Fruit fly (Drosophila melanogaster) whole organism, embryonic: Measurements from ENCODE around the gene tsl.
A peak's percentile ranks its signal among the peaks of the same experiment; 100 is the strongest.

ENCODE experiments used
- Aef1 ChIP-seq: fragments of 200-800 bp; sonication (Bioruptor generic); IDR thresholded peaks from 3 replicates; pipeline ENCODE4 v1.3.6; 2022; ENCODE audit warnings: missing biosample characterization, missing genetic modification characterization
- Atf3 ChIP-seq: fragments of 200-800 bp; sonication (Bioruptor generic); optimal IDR thresholded peaks from 3 replicates; lab custom pipeline; 2016; ENCODE audit warnings: missing biosample characterization, missing genetic modification characterization
- Awh ChIP-seq: fragments of 200-800 bp; sonication (Bioruptor generic); IDR thresholded peaks from 2 replicates; pipeline ENCODE4, ENCODE4 v1.3.6; 2022; ENCODE audit warnings: missing biosample characterization, missing genetic modification characterization
- CG11093 ChIP-seq: fragments of 200-800 bp; sonication (Bioruptor generic); IDR thresholded peaks from 3 replicates; pipeline ENCODE4 v1.3.6; 2022; ENCODE audit warnings: missing biosample characterization, missing genetic modification characterization
- CG11504 ChIP-seq: fragments of 200-800 bp; sonication (Bioruptor generic); optimal IDR thresholded peaks from 3 replicates; lab custom pipeline; 2019; ENCODE audit warnings: missing biosample characterization, mild to moderate bottlenecking, missing genetic modification characterization, moderate library complexity
- CG1233 ChIP-seq: fragments of 200-800 bp; sonication (Bioruptor generic); optimal IDR thresholded peaks from 4 replicates; lab custom pipeline; 2018; ENCODE audit warnings: missing biosample characterization, mild to moderate bottlenecking, missing genetic modification characterization
- CG13296 ChIP-seq: fragments of 200-800 bp; sonication (Bioruptor generic); optimal IDR thresholded peaks from 3 replicates; lab custom pipeline; 2018; ENCODE audit warnings: missing biosample characterization, mild to moderate bottlenecking, missing genetic modification characterization
- CG13424 ChIP-seq: fragments of 200-800 bp; sonication (Bioruptor generic); optimal IDR thresholded peaks from 2 replicates; lab custom pipeline; 2019; ENCODE audit warnings: missing biosample characterization, mild to moderate bottlenecking, missing genetic modification characterization, moderate library complexity
- CG14050 ChIP-seq: fragments of 200-800 bp; sonication (Bioruptor generic); IDR thresholded peaks from 3 replicates; pipeline ENCODE4 v1.3.6; 2022; ENCODE audit warnings: missing biosample characterization, missing genetic modification characterization
- CG14667 ChIP-seq: fragments of 200-800 bp; sonication (Bioruptor generic); IDR thresholded peaks from 2 replicates; pipeline ENCODE4 v1.3.6; 2022; ENCODE audit warnings: missing biosample characterization, missing genetic modification characterization
- CG14710 ChIP-seq: fragments of 200-800 bp; sonication (Bioruptor generic); optimal IDR thresholded peaks from 3 replicates; lab custom pipeline; 2019; ENCODE audit warnings: missing biosample characterization, mild to moderate bottlenecking, missing genetic modification characterization, moderate library complexity
- CG15514 ChIP-seq: fragments of 200-800 bp; sonication (Bioruptor generic); optimal IDR thresholded peaks from 3 replicates; lab custom pipeline; 2017; ENCODE audit warnings: missing biosample characterization, missing genetic modification characterization, mild to moderate bottlenecking, moderate library complexity, missing genetic modification reagents
- CG18619 ChIP-seq: fragments of 200-800 bp; sonication (Bioruptor generic); optimal IDR thresholded peaks from 3 replicates; lab custom pipeline; 2017; ENCODE audit warnings: missing biosample characterization, mild to moderate bottlenecking, missing genetic modification characterization
- CG31388 ChIP-seq: fragments of 200-800 bp; sonication (Bioruptor generic); optimal IDR thresholded peaks from 2 replicates; lab custom pipeline; 2016; ENCODE audit warnings: missing biosample characterization, missing genetic modification characterization
- CG32532 ChIP-seq: fragments of 200-800 bp; sonication (Bioruptor generic); IDR thresholded peaks from 2 replicates; pipeline ENCODE4 v1.3.6; 2022; ENCODE audit warnings: missing biosample characterization, missing genetic modification characterization
- CG33557 ChIP-seq: fragments of 200-800 bp; sonication (Bioruptor generic); optimal IDR thresholded peaks from 2 replicates; lab custom pipeline; 2019; ENCODE audit warnings: missing biosample characterization, mild to moderate bottlenecking, missing genetic modification characterization, moderate library complexity
- CG3995 ChIP-seq: fragments of 200-800 bp; sonication (Bioruptor generic); optimal IDR thresholded peaks from 3 replicates; lab custom pipeline; 2016; ENCODE audit warnings: missing biosample characterization, missing genetic modification characterization
- CG4730 ChIP-seq: fragments of 200-800 bp; sonication (Bioruptor generic); IDR thresholded peaks from 2 replicates; pipeline ENCODE4 v1.3.6; 2022; ENCODE audit warnings: missing biosample characterization, missing genetic modification characterization
- CG6175 ChIP-seq: fragments of 200-800 bp; sonication (Bioruptor generic); IDR thresholded peaks from 3 replicates; pipeline ENCODE4 v1.3.6; 2022; ENCODE audit warnings: missing biosample characterization, missing genetic modification characterization
- CG8359 ChIP-seq: fragments of 200-800 bp; sonication (Bioruptor generic); optimal IDR thresholded peaks from 2 replicates; lab custom pipeline; 2017; ENCODE audit warnings: missing biosample characterization, mild to moderate bottlenecking, missing genetic modification characterization, borderline replicate concordance
- CG8765 ChIP-seq: fragments of 200-800 bp; sonication (Bioruptor generic); IDR thresholded peaks from 2 replicates; pipeline ENCODE4 v1.3.6; 2022; ENCODE audit warnings: missing biosample characterization, missing genetic modification characterization
- CHES-1-like ChIP-seq: fragments of 200-800 bp; sonication (Bioruptor generic); optimal IDR thresholded peaks from 2 replicates; lab custom pipeline; 2016; ENCODE audit warnings: missing biosample characterization, missing genetic modification characterization
- D19B ChIP-seq: fragments of 200-800 bp; sonication (Bioruptor generic); optimal IDR thresholded peaks from 2 replicates; lab custom pipeline; 2017; ENCODE audit warnings: missing biosample characterization, mild to moderate bottlenecking, missing genetic modification characterization
- Dip3 ChIP-seq: fragments of 200-800 bp; sonication (Bioruptor generic); optimal IDR thresholded peaks from 3 replicates; lab custom pipeline; 2016; ENCODE audit warnings: missing biosample characterization, missing genetic modification characterization
- E2f1 ChIP-seq: fragments of 200-800 bp; sonication (Bioruptor generic); IDR thresholded peaks from 2 replicates; pipeline ENCODE4 v1.3.6; 2022; ENCODE audit warnings: missing biosample characterization, missing genetic modification characterization
- E2f2 ChIP-seq: fragments of 200-800 bp; sonication (Bioruptor generic); IDR thresholded peaks from 2 replicates; pipeline ENCODE4 v1.3.6; 2022; ENCODE audit warnings: missing biosample characterization, missing genetic modification characterization
- Eip74EF ChIP-seq, 2 experiments: fragments of 200-800 bp in 1 of 2; fragments of >200 bp in 1 of 2; sonication (Bioruptor generic) in 1 of 2; optimal IDR thresholded peaks; 2 replicates each; lab custom pipeline; 2017 to 2019; ENCODE audit warnings: missing biosample characterization in 2 of 2, missing genetic modification characterization in 2 of 2, mild to moderate bottlenecking in 1 of 2, moderate library complexity in 1 of 2
- Ets65A ChIP-seq: fragments of 200-800 bp; sonication (Bioruptor generic); peaks from one replicate; lab custom pipeline; 2016; ENCODE audit warnings: missing biosample characterization, missing genetic modification characterization
- H2.0 ChIP-seq: fragments of 200-800 bp; sonication (Bioruptor generic); IDR thresholded peaks from 2 replicates; pipeline ENCODE4 v1.3.6; 2022; ENCODE audit warnings: missing biosample characterization, missing genetic modification characterization
- Lhr ChIP-seq: fragments of 200-800 bp; sonication (Bioruptor generic); optimal IDR thresholded peaks from 3 replicates; lab custom pipeline; 2017; ENCODE audit warnings: mild to moderate bottlenecking, missing biosample characterization, missing genetic modification reagents, missing genetic modification characterization
- Oaz ChIP-seq: fragments of 200-800 bp; sonication (Bioruptor generic); IDR thresholded peaks from 2 replicates; pipeline ENCODE4 v1.3.6; 2022; ENCODE audit warnings: missing biosample characterization, missing genetic modification characterization
- Spps ChIP-seq: fragments of 200-800 bp; sonication (Bioruptor generic); optimal IDR thresholded peaks from 2 replicates; lab custom pipeline; 2018; ENCODE audit warnings: missing biosample characterization, mild to moderate bottlenecking, missing genetic modification characterization
- Stat92E ChIP-seq, 3 experiments: fragments of >200 bp in 2 of 3; fragments of 200-800 bp in 1 of 3; sonication (Bioruptor generic) in 1 of 3; optimal IDR thresholded peaks; 2 replicates each; lab custom pipeline; 2017 to 2019; ENCODE audit warnings: missing biosample characterization in 3 of 3, missing genetic modification characterization in 3 of 3, mild to moderate bottlenecking in 1 of 3, moderate library complexity in 1 of 3
- Taf1 ChIP-seq: fragments of 200-800 bp; sonication (Bioruptor generic); IDR thresholded peaks from 2 replicates; pipeline ENCODE4 v1.3.6; 2022; ENCODE audit warnings: missing biosample characterization, missing genetic modification characterization
- bsh ChIP-seq, 2 experiments: fragments of 200-800 bp; sonication (Bioruptor generic); optimal IDR thresholded peaks; 2 replicates each; lab custom pipeline; 2017 to 2018; ENCODE audit warnings: mild to moderate bottlenecking in 2 of 2, missing biosample characterization in 2 of 2, missing genetic modification characterization in 2 of 2, moderate library complexity in 1 of 2
- crp ChIP-seq, 2 experiments: fragments of 200-800 bp; sonication (Bioruptor generic); optimal IDR thresholded peaks; 2 replicates in 1 of 2; 3 replicates in 1 of 2; lab custom pipeline; 2017; ENCODE audit warnings: missing biosample characterization in 2 of 2, missing genetic modification characterization in 2 of 2, mild to moderate bottlenecking in 1 of 2, moderate library complexity in 1 of 2
- dmrt11E ChIP-seq: fragments of 200-800 bp; sonication (Bioruptor generic); optimal IDR thresholded peaks from 3 replicates; lab custom pipeline; 2018; ENCODE audit warnings: missing biosample characterization, mild to moderate bottlenecking, missing genetic modification characterization, moderate library complexity
- ewg ChIP-seq: fragments of 200-800 bp; sonication (Bioruptor generic); optimal IDR thresholded peaks from 3 replicates; lab custom pipeline; 2017; ENCODE audit warnings: mild to moderate bottlenecking, missing biosample characterization, missing genetic modification reagents, missing genetic modification characterization
- fd96Cb ChIP-seq: fragments of 200-800 bp; sonication (Bioruptor generic); optimal IDR thresholded peaks from 2 replicates; lab custom pipeline; 2018; ENCODE audit warnings: missing biosample characterization, mild to moderate bottlenecking, missing genetic modification characterization, moderate library complexity
- hbn ChIP-seq: fragments of 200-800 bp; sonication (Bioruptor generic); IDR thresholded peaks from 2 replicates; pipeline ENCODE4 v1.3.6; 2022; ENCODE audit warnings: missing biosample characterization, missing genetic modification characterization; ENCODE audit not compliant: partially characterized antibody
- inv ChIP-seq: fragments of 200-800 bp; sonication (Bioruptor generic); IDR thresholded peaks from 2 replicates; pipeline ENCODE4 v1.3.6; 2022; ENCODE audit warnings: missing biosample characterization, missing genetic modification characterization; ENCODE audit not compliant: partially characterized antibody
- nmo ChIP-seq: fragments of 200-800 bp; sonication (Bioruptor generic); optimal IDR thresholded peaks from 2 replicates; lab custom pipeline; 2018; ENCODE audit warnings: missing biosample characterization, mild to moderate bottlenecking, missing genetic modification characterization, moderate library complexity
- pb ChIP-seq: fragments of 200-800 bp; sonication (Bioruptor generic); optimal IDR thresholded peaks from 3 replicates; lab custom pipeline; 2016; ENCODE audit warnings: missing biosample characterization, missing genetic modification characterization
- prd ChIP-seq, 3 experiments: fragments of >200 bp in 2 of 3; fragments of 200-800 bp in 1 of 3; sonication (Bioruptor generic) in 1 of 3; optimal IDR thresholded peaks in 2 of 3; IDR thresholded peaks in 1 of 3; 2 replicates in 2 of 3; 3 replicates in 1 of 3; pipeline versions ENCODE4 v1.3.6 to Lab custom; 2017 to 2022; ENCODE audit warnings: missing biosample characterization in 1 of 3, missing genetic modification characterization in 1 of 3
- sens ChIP-seq: fragments of 200-800 bp; sonication (Bioruptor generic); peaks from one replicate; lab custom pipeline; 2016; ENCODE audit warnings: missing biosample characterization, missing genetic modification characterization
- tap ChIP-seq: fragments of 200-800 bp; optimal IDR thresholded peaks from 3 replicates; lab custom pipeline; 2019; ENCODE audit warnings: missing biosample characterization, mild to moderate bottlenecking, missing genetic modification characterization, moderate library complexity
- tgo ChIP-seq: fragments of 200-800 bp; sonication (Bioruptor generic); IDR thresholded peaks from 3 replicates; pipeline ENCODE4 v1.3.6; 2022; ENCODE audit warnings: missing biosample characterization, missing genetic modification characterization
- tio ChIP-seq: fragments of 200-800 bp; sonication (Bioruptor generic); optimal IDR thresholded peaks from 2 replicates; lab custom pipeline; 2017; ENCODE audit warnings: missing biosample characterization, missing genetic modification characterization, inconsistent platforms
- vnd ChIP-seq: fragments of 200-800 bp; sonication (Bioruptor generic); IDR thresholded peaks from 3 replicates; pipeline ENCODE4 v1.3.6; 2022; ENCODE audit warnings: missing biosample characterization, missing genetic modification characterization; ENCODE audit not compliant: partially characterized antibody
- wek ChIP-seq: fragments of 200-800 bp; sonication (Bioruptor generic); optimal IDR thresholded peaks from 3 replicates; lab custom pipeline; 2018; ENCODE audit warnings: missing biosample characterization, mild to moderate bottlenecking, missing genetic modification characterization, moderate library complexity

Gene tsl

DNA sequence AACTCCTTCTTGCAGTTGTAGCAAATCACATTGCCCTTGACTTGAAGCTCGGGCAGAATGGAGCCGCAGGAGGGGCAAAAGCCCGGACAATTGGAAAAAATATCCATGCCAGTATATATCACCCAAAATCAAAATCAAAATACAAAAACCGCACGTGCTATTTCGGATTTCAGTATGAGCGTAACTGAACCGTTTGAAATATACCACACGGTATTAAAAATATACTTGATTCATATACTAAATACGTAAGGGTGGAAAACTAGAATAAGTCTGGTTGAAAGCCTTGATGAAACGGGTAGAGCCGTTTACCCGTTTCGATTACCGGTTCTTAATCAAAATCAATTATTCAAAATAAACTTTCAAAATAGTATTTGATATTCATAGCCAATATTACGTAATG is 4.7 kb downstream of the tsl start, which contains the start of gene Polr1H (continued):
- TF ChIP-seq crp (GFP tag; optimal IDR thresholded peaks at IDR 0.05; lab: Kevin White, UChicago) (no peak), wek (no peak), CG18619 (no peak), ewg (GFP tag; lab: Kevin White, UChicago) (no peak), D19B (GFP tag; lab: Kevin White, UChicago) (no peak), CG14050 (GFP tag; lab: Robert Waterston, UW) (no peak), CG32532 (no peak), Lhr (GFP tag; lab: Kevin White, UChicago) (peak; percentile 70), bsh (GFP tag; optimal IDR thresholded peaks at IDR 0.05; lab: Kevin White, UChicago) (no peak), CG14710 (tag; lab: Kevin White, UChicago) (peak; percentile 42), CG6175 (GFP tag; lab: Robert Waterston, UW) (no peak), Taf1 (GFP tag; lab: Robert Waterston, UW) (no peak), CG8765 (GFP tag; lab: Robert Waterston, UW) (no peak), CG1233 (GFP tag; lab: Kevin White, UChicago) (no peak), CG11504 (tag; lab: Kevin White, UChicago) (peak; percentile 75), nmo (GFP tag; lab: Kevin White, UChicago) (peak; percentile 26), CG8359 (GFP tag; lab: Kevin White, UChicago) (no peak), Spps (no peak), CG13296 (GFP tag; lab: Kevin White, UChicago) (no peak), Aef1 (GFP tag; lab: Robert Waterston, UW) (no peak), tgo (GFP tag; lab: Robert Waterston, UW) (no peak), CG14667 (no peak), fd96Cb (tag; lab: Kevin White, UChicago) (no peak), CG33557 (GFP tag; lab: Kevin White, UChicago) (no peak), CG31388 (no peak), prd (optimal IDR thresholded peaks at IDR 0.05; lab: Kevin White, UChicago) (no peak), prd (GFP tag; IDR thresholded peaks at IDR 0.05; lab: Robert Waterston, UW) (no peak), E2f2 (GFP tag; lab: Robert Waterston, UW) (peak; percentile 87), Oaz (GFP tag; lab: Robert Waterston, UW) (no peak), H2.0 (GFP tag; lab: Robert Waterston, UW) (no peak), pb (no peak), Atf3 (GFP tag; lab: Kevin White, UChicago) (no peak), Stat92E (GFP tag; optimal IDR thresholded peaks at IDR 0.05; lab: Kevin White, UChicago) (peak in 1 of 3 experiments; percentile 62), Awh (no peak), tap (tag; lab: Kevin White, UChicago) (no peak), CG11093 (GFP tag; lab: Robert Waterston, UW) (no peak), dmrt11E (tag; lab: Kevin White, UChicago) (no peak), CHES-1-like (GFP tag; lab: Kevin White, UChicago) (no peak), Ets65A (GFP tag; lab: Kevin White, UChicago) (no peak), CG3995 (no peak), hbn (no peak), E2f1 (GFP tag; lab: Robert Waterston, UW) (no peak), inv (GFP tag; lab: Robert Waterston, UW) (no peak), tio (no peak), Dip3 (no peak), CG15514 (peak; percentile 91), CG4730 (no peak), CG13424 (no peak), sens (GFP tag; lab: Kevin White, UChicago) (peak; percentile 90), vnd (GFP tag; lab: Robert Waterston, UW) (no peak), Eip74EF (GFP tag; optimal IDR thresholded peaks at IDR 0.05; lab: Kevin White, UChicago) (no peak)
